Worm (Caenorhabditis elegans) whole organism, L3 larva: ENCODE data around the gene clc-19.

Experiments used
- ama-1 ChIP-seq: fragments of 150-350 bp; optimal IDR thresholded peaks from 2 replicates; lab custom pipeline; 2018
- jun-1 ChIP-seq: fragments of 150-350 bp; optimal IDR thresholded peaks from 2 replicates; lab custom pipeline; 2014; ENCODE audit warnings: missing biosample characterization, missing genetic modification reagents, missing genetic modification characterization
- nhr-28 ChIP-seq: fragments of 150-350 bp; optimal IDR thresholded peaks from 2 replicates; lab custom pipeline; 2014; ENCODE audit warnings: missing biosample characterization, missing genetic modification characterization

DNA sequence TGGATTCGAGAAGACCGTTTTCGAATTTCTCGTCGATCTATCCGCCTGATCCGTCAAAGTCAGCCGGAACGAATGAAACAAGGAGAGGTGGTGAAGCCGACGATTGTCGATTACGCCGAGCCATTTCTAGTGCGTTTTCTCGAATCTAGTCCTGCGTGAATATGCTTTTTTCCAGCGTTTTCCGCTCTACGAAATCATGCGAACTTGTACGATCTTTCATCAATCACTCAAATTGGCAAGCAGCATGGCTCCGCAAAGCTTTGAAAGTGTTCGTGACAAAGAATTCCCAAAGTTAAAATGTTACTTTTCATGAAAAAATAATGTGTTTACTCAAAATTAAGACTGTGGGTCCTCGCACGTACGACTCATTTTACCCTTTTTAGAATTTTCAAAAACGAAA, 23.5 kb upstream of the clc-19 start:
- TF ChIP-seq jun-1 (tag; lab: Kevin White, UChicago) (no peak), nhr-28 (tag; lab: Kevin White, UChicago) (no peak), ama-1 (lab: Kevin White, UChicago) (no peak)
